Fruit fly (Drosophila melanogaster): ENCODE measurements around the gene phu.

dm6 chr3R:9527907-9528842, 33.6 kb downstream of the phu start:
- TF ChIP-seq Dll (optimal IDR thresholded peaks at IDR 0.05) (no peak), CG8478 (optimal IDR thresholded peaks at IDR 0.05) (no peak)

Data from whole organism.